Worm (Caenorhabditis elegans) whole organism, mixed stage, embryonic: ENCODE results near the gene ran-2.

Source experiments
- bed-3 ChIP-seq: fragments of 200-800 bp; sonication (Bioruptor generic); optimal IDR thresholded peaks from 3 replicates; lab custom pipeline; 2018; ENCODE audit warnings: mild to moderate bottlenecking, missing genetic modification characterization, moderate library complexity, missing compliant biosample characterization
- blmp-1 ChIP-seq: fragments of 150-350 bp; optimal IDR thresholded peaks from 2 replicates; lab custom pipeline; 2014; ENCODE audit warnings: missing biosample characterization, missing genetic modification characterization
- ceh-39 ChIP-seq: fragments of 150-350 bp; optimal IDR thresholded peaks from 2 replicates; lab custom pipeline; 2014; ENCODE audit warnings: missing biosample characterization, missing genetic modification characterization
- ceh-43 ChIP-seq: fragments of 200-800 bp; sonication (Bioruptor generic); optimal IDR thresholded peaks from 2 replicates; lab custom pipeline; 2018; ENCODE audit warnings: mild to moderate bottlenecking, missing genetic modification characterization, moderate library complexity, missing compliant biosample characterization
- ceh-83 ChIP-seq: fragments of 200-800 bp; sonication (Bioruptor generic); optimal IDR thresholded peaks from 2 replicates; lab custom pipeline; 2018; ENCODE audit warnings: mild to moderate bottlenecking, missing genetic modification characterization, missing compliant biosample characterization
- ces-1 ChIP-seq: fragments of 150-350 bp; optimal IDR thresholded peaks from 2 replicates; lab custom pipeline; 2014; ENCODE audit warnings: missing biosample characterization, missing genetic modification reagents, missing genetic modification characterization
- cnd-1 ChIP-seq: fragments of 200-800 bp; sonication (Bioruptor generic); optimal IDR thresholded peaks from 2 replicates; lab custom pipeline; 2018; ENCODE audit warnings: mild to moderate bottlenecking, missing genetic modification characterization, missing compliant biosample characterization
- elt-1 ChIP-seq: sonication (generic microtip); optimal IDR thresholded peaks from 2 replicates; lab custom pipeline; 2017; ENCODE audit warnings: missing genetic modification characterization, mild to moderate bottlenecking, missing compliant biosample characterization, antibody characterized with exemption, moderate library complexity, borderline replicate concordance; ENCODE audit not compliant: insufficient read depth
- elt-3 ChIP-seq: fragments of 150-350 bp; optimal IDR thresholded peaks from 2 replicates; lab custom pipeline; 2014; ENCODE audit warnings: missing biosample characterization, missing genetic modification characterization
- flh-1 ChIP-seq: fragments of 200-800 bp; sonication (Bioruptor generic); optimal IDR thresholded peaks from 2 replicates; lab custom pipeline; 2018; ENCODE audit warnings: mild to moderate bottlenecking, missing genetic modification characterization, moderate library complexity, missing compliant biosample characterization
- ham-2 ChIP-seq: fragments of 200-800 bp; sonication (Bioruptor generic); optimal IDR thresholded peaks from 2 replicates; lab custom pipeline; 2018; ENCODE audit warnings: mild to moderate bottlenecking, missing genetic modification characterization, missing compliant biosample characterization
- hlh-1 ChIP-seq: fragments of 150-350 bp; optimal IDR thresholded peaks from 2 replicates; lab custom pipeline; 2014; ENCODE audit warnings: missing biosample characterization, missing genetic modification reagents, missing genetic modification characterization
- lin-13 ChIP-seq: fragments of 150-350 bp; optimal IDR thresholded peaks from 2 replicates; lab custom pipeline; 2014; ENCODE audit warnings: missing biosample characterization, missing genetic modification characterization
- lin-32 ChIP-seq: fragments of 200-800 bp; sonication (Bioruptor generic); optimal IDR thresholded peaks from 2 replicates; lab custom pipeline; 2018; ENCODE audit warnings: mild to moderate bottlenecking, missing genetic modification characterization, missing compliant biosample characterization
- lsy-2 ChIP-seq: fragments of 150-350 bp; optimal IDR thresholded peaks from 2 replicates; lab custom pipeline; 2014; ENCODE audit warnings: missing biosample characterization, missing genetic modification characterization
- mab-5 ChIP-seq: fragments of 150-350 bp; optimal IDR thresholded peaks from 2 replicates; lab custom pipeline; 2014; ENCODE audit warnings: missing biosample characterization, missing genetic modification characterization
- mep-1 ChIP-seq: fragments of 150-350 bp; optimal IDR thresholded peaks from 2 replicates; lab custom pipeline; 2017; ENCODE audit warnings: missing biosample characterization, missing genetic modification reagents, missing genetic modification characterization, inconsistent platforms
- mls-2 ChIP-seq: sonication (generic microtip); optimal IDR thresholded peaks from 2 replicates; lab custom pipeline; 2016; ENCODE audit warnings: mild to moderate bottlenecking, missing genetic modification characterization, moderate library complexity, missing compliant biosample characterization
- nhr-12 ChIP-seq: fragments of 150-350 bp; optimal IDR thresholded peaks from 2 replicates; lab custom pipeline; 2014; ENCODE audit warnings: missing biosample characterization, missing genetic modification characterization
- nhr-2 ChIP-seq: fragments of 150-350 bp; optimal IDR thresholded peaks from 2 replicates; lab custom pipeline; 2014; ENCODE audit warnings: missing biosample characterization, missing genetic modification characterization
- nhr-237 ChIP-seq: fragments of 150-350 bp; optimal IDR thresholded peaks from 2 replicates; lab custom pipeline; 2014; ENCODE audit warnings: missing biosample characterization, missing genetic modification characterization
- nhr-28 ChIP-seq: fragments of 150-350 bp; optimal IDR thresholded peaks from 2 replicates; lab custom pipeline; 2014; ENCODE audit warnings: missing biosample characterization, missing genetic modification characterization
- nhr-76 ChIP-seq: sonication (generic microtip); optimal IDR thresholded peaks from 2 replicates; lab custom pipeline; 2017; ENCODE audit warnings: missing biosample characterization, missing genetic modification characterization
- pha-4 ChIP-seq: fragments of 150-350 bp; optimal IDR thresholded peaks from 2 replicates; lab custom pipeline; 2018; ENCODE audit warnings: missing biosample characterization, missing genetic modification reagents, missing genetic modification characterization
- sem-2 ChIP-seq: fragments of 200-800 bp; sonication (Bioruptor generic); optimal IDR thresholded peaks from 2 replicates; lab custom pipeline; 2018; ENCODE audit warnings: mild to moderate bottlenecking, missing genetic modification characterization, missing compliant biosample characterization
- snpc-4 ChIP-seq: fragments of 150-350 bp; optimal IDR thresholded peaks from 2 replicates; lab custom pipeline; 2014; ENCODE audit warnings: missing biosample characterization, missing genetic modification characterization
- sptf-1 ChIP-seq: sonication (generic microtip); optimal IDR thresholded peaks from 2 replicates; lab custom pipeline; 2017; ENCODE audit warnings: mild to moderate bottlenecking, missing genetic modification characterization, moderate library complexity, missing compliant biosample characterization
- tbx-8 ChIP-seq: fragments of 200-800 bp; sonication (Bioruptor generic); optimal IDR thresholded peaks from 2 replicates; lab custom pipeline; 2018; ENCODE audit warnings: mild to moderate bottlenecking, missing genetic modification characterization, moderate library complexity, missing compliant biosample characterization
- unc-120 ChIP-seq: sonication (generic microtip); optimal IDR thresholded peaks from 2 replicates; lab custom pipeline; 2017; ENCODE audit warnings: missing genetic modification characterization, missing compliant biosample characterization; ENCODE audit not compliant: poor library complexity, severe bottlenecking
- unc-62 ChIP-seq: fragments of 150-350 bp; optimal IDR thresholded peaks from 2 replicates; lab custom pipeline; 2014; ENCODE audit warnings: missing biosample characterization, missing genetic modification reagents, missing genetic modification characterization
- zip-8 ChIP-seq: fragments of 150-350 bp; optimal IDR thresholded peaks from 2 replicates; lab custom pipeline; 2014; ENCODE audit warnings: missing biosample characterization, missing genetic modification characterization
- ztf-11 ChIP-seq: fragments of 150-350 bp; optimal IDR thresholded peaks from 2 replicates; lab custom pipeline; 2014; ENCODE audit warnings: missing biosample characterization, missing genetic modification characterization

ran-2 gene

ce11 chrIII:7919823-7920222 is 13.5 kb upstream of the ran-2 start, which contains the start of gene C29E4.14:
Gene C29E4.14, plus strand, starts transcription at chrIII:7920123.
- TF ChIP-seq sem-2 (GFP tag; lab: Kevin White, UChicago) (no peak), unc-120 (no peak), nhr-237 (tag; lab: Kevin White, UChicago) (no peak), ces-1 (GFP tag; lab: Kevin White, UChicago) (no peak), lin-13 (no peak), ceh-39 (tag; lab: Kevin White, UChicago) (no peak), ceh-43 (no peak), sptf-1 (tag; lab: Kevin White, UChicago) (no peak), zip-8 (no peak), mab-5 (no peak), elt-1 (tag; lab: Kevin White, UChicago) (no peak), nhr-12 (tag; lab: Kevin White, UChicago) (no peak), tbx-8 (GFP tag; lab: Kevin White, UChicago) (no peak), flh-1 (GFP tag; lab: Kevin White, UChicago) (no peak), lsy-2 (no peak), mep-1 (tag; lab: Kevin White, UChicago) (no peak), ztf-11 (no peak), nhr-2 (tag; lab: Kevin White, UChicago) (no peak), elt-3 (no peak)

- TF ChIP-seq ceh-43: no peak
- TF ChIP-seq mls-2 (tag; lab: Kevin White, UChicago): no peak
- TF ChIP-seq bed-3 (GFP tag; lab: Kevin White, UChicago): no peak
- TF ChIP-seq tbx-8 (GFP tag; lab: Kevin White, UChicago): no peak
- no peak for TF ChIP-seq hlh-1 (tag; lab: Kevin White, UChicago)
- TF ChIP-seq flh-1 (GFP tag; lab: Kevin White, UChicago): no peak
- no peak for TF ChIP-seq nhr-76 (tag; lab: Kevin White, UChicago)
- no peak for TF ChIP-seq lsy-2
- TF ChIP-seq elt-3: no peak
- no peak for TF ChIP-seq blmp-1
- TF ChIP-seq nhr-28: no peak
- no peak for TF ChIP-seq ceh-83 (GFP tag; lab: Kevin White, UChicago)
- TF ChIP-seq cnd-1 (tag; lab: Kevin White, UChicago): no peak
- no peak for TF ChIP-seq ham-2 (GFP tag; lab: Kevin White, UChicago)
- no peak for TF ChIP-seq mep-1 (tag; lab: Kevin White, UChicago)
- no peak for TF ChIP-seq unc-62 (GFP tag; lab: Kevin White, UChicago)
- TF ChIP-seq nhr-237 (tag; lab: Kevin White, UChicago): no peak
- no peak for TF ChIP-seq zip-8
- no peak for TF ChIP-seq sem-2 (GFP tag; lab: Kevin White, UChicago)
- TF ChIP-seq, all 35 proteins: peak for 0
These were observed 11.1 kb upstream of the ran-2 start, which contains the start of gene C29E4.17 for ce11 chrIII:7922207-7922606. Gene C29E4.17, plus strand, starts transcription at chrIII:7922507.

- TF ChIP-seq ceh-83 (GFP tag; lab: Kevin White, UChicago): no peak
- no peak for TF ChIP-seq snpc-4
- TF ChIP-seq mab-5: no peak
- no peak for TF ChIP-seq nhr-12 (tag; lab: Kevin White, UChicago)
- no peak for TF ChIP-seq unc-62 (GFP tag; lab: Kevin White, UChicago)
- TF ChIP-seq mls-2 (tag; lab: Kevin White, UChicago): no peak
- TF ChIP-seq cnd-1 (tag; lab: Kevin White, UChicago): no peak
- TF ChIP-seq, all 35 proteins: peak for 0
These were observed 8.5 kb upstream of the ran-2 start, which contains the start of gene tag-250 for ce11 chrIII:7924821-7925220. Gene tag-250, minus strand, starts transcription at chrIII:7924921.

ce11 chrIII:7925968-7926367 is 7.4 kb upstream of the ran-2 start:
- TF ChIP-seq nhr-237 (tag; lab: Kevin White, UChicago): peak; percentile 24
- peak; percentile 2 for TF ChIP-seq lsy-2
- no peak for TF ChIP-seq nhr-2 (tag; lab: Kevin White, UChicago)
- TF ChIP-seq pha-4 (tag; lab: Kevin White, UChicago): peak; percentile 34
- TF ChIP-seq ham-2 (GFP tag; lab: Kevin White, UChicago): peak; percentile 78

ce11 chrIII:7928549-7929129 is 4.7 kb upstream of the ran-2 start, which contains the start of the genes C29E4.13 and npp-15:
Gene C29E4.13, minus strand, starts transcription at chrIII:7928717.
Gene npp-15, plus strand, starts transcription at chrIII:7929043.
- TF ChIP-seq mab-5 (no peak), lsy-2 (peak; percentile 34), nhr-2 (tag; lab: Kevin White, UChicago) (no peak), elt-3 (no peak), blmp-1 (no peak), zip-8 (no peak), mep-1 (tag; lab: Kevin White, UChicago) (no peak), bed-3 (GFP tag; lab: Kevin White, UChicago) (no peak), lin-32 (GFP tag; lab: Kevin White, UChicago) (no peak), sptf-1 (tag; lab: Kevin White, UChicago) (no peak), nhr-12 (tag; lab: Kevin White, UChicago) (no peak), ham-2 (GFP tag; lab: Kevin White, UChicago) (no peak), pha-4 (tag; lab: Kevin White, UChicago) (no peak), ztf-11 (no peak), nhr-237 (tag; lab: Kevin White, UChicago) (peak; percentile 16), cnd-1 (tag; lab: Kevin White, UChicago) (no peak), sem-2 (GFP tag; lab: Kevin White, UChicago) (no peak)
